Worm (Caenorhabditis elegans): ENCODE data around the gene ZK488.6.

The ZK488.6 gene

DNA sequence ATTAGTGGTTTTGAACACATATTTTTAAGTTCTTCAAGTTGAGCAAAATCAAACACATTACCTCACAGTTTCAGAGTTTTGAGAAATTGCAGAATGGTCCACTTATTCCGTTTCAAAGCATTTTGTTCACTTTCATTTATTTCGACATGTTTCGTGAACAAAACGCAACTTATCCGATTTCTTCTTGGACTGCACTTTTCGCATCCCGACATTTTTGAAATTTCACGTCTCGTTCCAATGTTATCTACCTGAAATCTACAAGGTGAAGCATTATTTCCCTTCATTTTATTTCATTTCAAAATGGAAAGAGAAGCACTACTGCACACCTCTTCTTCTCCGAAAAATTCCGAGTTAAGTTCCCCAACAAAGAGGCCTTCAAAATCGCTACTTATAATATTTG lies at the start of gene ZK488.6:
Gene ZK488.6, plus strand, starts transcription at position 301 of the 400 bp plus-strand sequence.
- TF ChIP-seq nhr-76 (tag; optimal IDR thresholded peaks at IDR 0.05) (no peak), mep-1 (tag; optimal IDR thresholded peaks at IDR 0.05) (no peak), flh-1 (GFP tag; optimal IDR thresholded peaks at IDR 0.05) (no peak), elt-1 (tag; optimal IDR thresholded peaks at IDR 0.05; ENCODE audit: borderline replicate concordance, insufficient read depth) (no peak), cnd-1 (tag; optimal IDR thresholded peaks at IDR 0.05) (no peak), bed-3 (GFP tag; optimal IDR thresholded peaks at IDR 0.05) (no peak), elt-3 (tag; optimal IDR thresholded peaks at IDR 0.05) (no peak), ztf-11 (tag; optimal IDR thresholded peaks at IDR 0.05) (no peak), lin-32 (GFP tag; optimal IDR thresholded peaks at IDR 0.05) (no peak), nhr-2 (tag; optimal IDR thresholded peaks at IDR 0.05) (no peak)

DNA sequence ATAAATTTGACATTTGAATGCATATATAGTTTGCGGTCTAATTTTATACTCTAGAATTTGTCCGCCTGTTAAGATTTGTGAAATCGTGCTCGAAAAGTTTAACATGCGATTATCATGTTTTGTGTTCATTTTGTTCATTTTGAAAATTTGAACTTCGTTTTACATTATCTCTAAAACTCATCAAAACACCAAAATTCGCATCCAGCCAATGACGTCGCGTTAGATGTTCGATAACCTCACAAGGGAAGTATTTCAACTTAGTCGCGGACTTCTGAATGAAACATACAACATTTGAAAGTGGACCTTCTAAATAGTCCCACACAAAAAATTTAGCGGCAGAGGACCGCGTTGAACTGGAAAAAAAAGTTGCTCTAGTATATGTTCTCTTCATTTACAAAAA lies 48.8 kb upstream of the ZK488.6 start:
- no peak for TF ChIP-seq lsy-2 (tag; optimal IDR thresholded peaks at IDR 0.05)
- TF ChIP-seq sptf-1 (tag; optimal IDR thresholded peaks at IDR 0.05): no peak
- TF ChIP-seq cnd-1 (tag; optimal IDR thresholded peaks at IDR 0.05): no peak
- TF ChIP-seq flh-1 (GFP tag; optimal IDR thresholded peaks at IDR 0.05): no peak
- no peak for TF ChIP-seq zip-8 (tag; optimal IDR thresholded peaks at IDR 0.05)
- no peak for TF ChIP-seq mab-5 (tag; optimal IDR thresholded peaks at IDR 0.05)
- TF ChIP-seq ham-2 (GFP tag; optimal IDR thresholded peaks at IDR 0.05): no peak

DNA sequence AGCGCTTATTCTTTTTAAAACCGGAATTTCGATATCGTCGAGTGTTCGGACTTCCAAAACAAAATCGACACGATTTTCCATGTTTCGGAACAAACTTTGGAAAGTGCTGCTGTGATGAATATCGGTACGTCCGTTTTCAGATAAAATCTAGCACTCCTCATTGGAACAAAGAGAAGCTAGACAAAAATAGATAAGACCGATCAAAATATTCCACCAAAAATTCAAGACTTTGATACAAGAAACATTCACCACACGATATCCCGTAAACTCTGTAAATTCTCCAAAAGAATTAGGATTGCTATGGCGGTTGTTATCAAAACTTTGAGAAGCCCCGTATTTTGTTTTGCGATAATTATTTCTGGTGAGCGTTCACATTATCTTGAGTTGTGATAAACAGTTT lies 47.1 kb upstream of the ZK488.6 start, which contains the start of gene C14C6.3:
Gene C14C6.3, plus strand, starts transcription at position 301 of the 400 bp plus-strand sequence.
- no peak for TF ChIP-seq hlh-1 (tag; optimal IDR thresholded peaks at IDR 0.05)
- no peak for TF ChIP-seq ceh-83 (GFP tag; optimal IDR thresholded peaks at IDR 0.05)

DNA sequence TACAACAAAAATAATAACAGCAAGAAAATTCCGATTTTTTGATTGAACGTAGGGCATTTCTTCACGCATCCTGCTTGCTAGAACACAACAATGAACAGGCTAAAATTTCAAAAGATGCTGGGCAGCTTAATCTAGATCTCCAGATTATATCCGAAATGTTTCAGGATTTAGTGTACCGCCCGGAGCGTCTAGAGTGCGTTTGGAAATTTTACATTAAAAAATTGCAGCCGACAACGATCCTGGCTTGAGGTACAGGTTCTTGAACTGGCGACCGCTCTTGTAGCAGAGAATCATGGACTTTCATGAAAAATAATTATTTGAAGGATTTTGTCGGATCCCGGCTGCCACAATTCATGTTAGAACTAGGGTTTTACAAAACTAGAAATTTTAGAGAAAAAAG lies 42.3 kb upstream of the ZK488.6 start, which contains the start of gene C14C6.6:
Gene C14C6.6, minus strand, starts transcription at position 101 of the 400 bp plus-strand sequence.
- no peak for TF ChIP-seq hlh-1 (tag; optimal IDR thresholded peaks at IDR 0.05)
- no peak for TF ChIP-seq lin-13 (tag; optimal IDR thresholded peaks at IDR 0.05)
- no peak for TF ChIP-seq lin-32 (GFP tag; optimal IDR thresholded peaks at IDR 0.05)
- no peak for TF ChIP-seq flh-1 (GFP tag; optimal IDR thresholded peaks at IDR 0.05)
- no peak for TF ChIP-seq elt-1 (tag; optimal IDR thresholded peaks at IDR 0.05; ENCODE audit: borderline replicate concordance, insufficient read depth)
- no peak for TF ChIP-seq zip-8 (tag; optimal IDR thresholded peaks at IDR 0.05)
- no peak for TF ChIP-seq sem-2 (GFP tag; optimal IDR thresholded peaks at IDR 0.05)
- no peak for TF ChIP-seq ceh-83 (GFP tag; optimal IDR thresholded peaks at IDR 0.05)
- no peak for TF ChIP-seq cnd-1 (tag; optimal IDR thresholded peaks at IDR 0.05)
- no peak for TF ChIP-seq M03D4.4 (tag; optimal IDR thresholded peaks at IDR 0.05)
- no peak for TF ChIP-seq nhr-28 (tag; optimal IDR thresholded peaks at IDR 0.05)

DNA sequence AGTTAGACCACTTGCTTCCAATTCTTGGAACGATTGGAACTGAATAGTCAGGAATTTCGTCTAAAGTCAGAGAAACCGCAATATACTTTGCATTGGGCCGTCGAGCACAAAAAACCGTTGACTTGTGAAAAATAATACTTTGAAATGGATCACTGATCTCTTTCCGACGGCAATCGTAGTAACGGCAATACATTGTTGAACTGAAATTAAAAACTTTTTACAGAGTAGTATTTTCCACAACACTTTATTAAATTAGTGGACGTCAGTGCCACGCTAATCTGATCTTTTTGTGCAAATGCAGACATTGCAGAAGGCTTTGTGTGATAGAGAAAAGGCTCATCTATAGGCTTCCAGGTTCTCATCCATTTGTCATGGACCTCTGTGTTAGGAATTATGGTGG lies 37.9 kb upstream of the ZK488.6 start:
- TF ChIP-seq nhr-28 (tag; optimal IDR thresholded peaks at IDR 0.05) (no peak), nhr-237 (tag; optimal IDR thresholded peaks at IDR 0.05) (no peak), nhr-2 (tag; optimal IDR thresholded peaks at IDR 0.05) (no peak), lsy-2 (tag; optimal IDR thresholded peaks at IDR 0.05) (no peak), mab-5 (tag; optimal IDR thresholded peaks at IDR 0.05) (no peak), lin-32 (GFP tag; optimal IDR thresholded peaks at IDR 0.05) (no peak), unc-39 (tag; optimal IDR thresholded peaks at IDR 0.05) (no peak), nhr-76 (tag; optimal IDR thresholded peaks at IDR 0.05) (no peak), ceh-39 (tag; optimal IDR thresholded peaks at IDR 0.05) (no peak), mls-2 (tag; optimal IDR thresholded peaks at IDR 0.05) (no peak), ham-2 (GFP tag; optimal IDR thresholded peaks at IDR 0.05) (no peak), mep-1 (tag; optimal IDR thresholded peaks at IDR 0.05) (no peak), lin-13 (tag; optimal IDR thresholded peaks at IDR 0.05) (no peak)

DNA sequence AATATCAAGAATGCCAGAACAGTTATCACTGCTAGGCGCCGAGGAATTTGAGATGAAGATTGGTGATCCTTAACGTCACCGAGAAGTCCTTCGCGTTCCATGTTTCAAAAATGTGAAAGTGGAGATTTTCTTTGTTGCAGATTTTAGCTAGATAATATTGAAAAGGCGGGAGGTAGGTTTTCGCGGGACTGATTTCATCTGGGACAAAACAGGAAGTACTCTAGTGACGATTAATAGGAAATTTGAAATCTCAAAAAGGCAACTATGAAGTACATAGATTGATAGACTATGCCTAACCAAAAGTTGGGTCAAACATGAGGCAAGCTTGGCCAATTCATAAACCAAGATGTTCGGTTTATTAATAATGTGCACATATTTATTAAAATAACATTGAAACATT lies 37.2 kb upstream of the ZK488.6 start, which contains the start of gene C14C6.8:
Gene C14C6.8, minus strand, starts transcription at position 101 of the 400 bp plus-strand sequence.
- TF ChIP-seq snpc-4 (tag; optimal IDR thresholded peaks at IDR 0.05) (no peak), elt-3 (tag; optimal IDR thresholded peaks at IDR 0.05) (no peak)

DNA sequence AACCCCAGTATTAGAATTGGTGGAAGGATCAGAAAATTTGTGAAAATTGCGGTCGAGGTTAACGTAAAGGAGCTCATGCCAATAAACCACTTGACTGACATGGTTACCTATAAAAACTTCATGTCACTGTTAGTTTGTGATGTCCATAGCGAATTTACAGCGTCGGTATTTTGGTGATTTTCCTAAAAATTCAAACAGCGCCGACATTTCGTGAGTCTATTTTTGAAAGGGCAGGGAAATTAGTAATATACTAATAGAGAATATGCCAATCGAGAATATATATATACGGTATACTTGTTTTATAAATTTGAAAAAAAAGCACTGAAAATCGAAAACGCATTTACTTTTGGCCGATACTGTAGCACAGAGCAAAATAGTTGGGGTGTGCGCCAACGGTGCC lies 34.2 kb upstream of the ZK488.6 start, which contains the start of gene srx-8:
Gene srx-8, minus strand, starts transcription at position 101 of the 400 bp plus-strand sequence.
- TF ChIP-seq nhr-12 (tag; optimal IDR thresholded peaks at IDR 0.05) (no peak), elt-1 (tag; optimal IDR thresholded peaks at IDR 0.05; ENCODE audit: borderline replicate concordance, insufficient read depth) (no peak), mep-1 (tag; optimal IDR thresholded peaks at IDR 0.05) (no peak), pha-4 (tag; optimal IDR thresholded peaks at IDR 0.05) (no peak), mab-5 (tag; optimal IDR thresholded peaks at IDR 0.05) (no peak), ceh-43 (GFP tag; optimal IDR thresholded peaks at IDR 0.05) (no peak), unc-62 (GFP tag; optimal IDR thresholded peaks at IDR 0.05) (no peak), lsy-2 (tag; optimal IDR thresholded peaks at IDR 0.05) (no peak), blmp-1 (tag; optimal IDR thresholded peaks at IDR 0.05) (no peak), zip-8 (tag; optimal IDR thresholded peaks at IDR 0.05) (no peak), elt-3 (tag; optimal IDR thresholded peaks at IDR 0.05) (no peak)

Measured in whole organism, mixed stage, embryonic.